Fruit fly (Drosophila melanogaster): ENCODE data around the gene CG12746.

- no peak for TF ChIP-seq CG10669 (GFP tag; optimal IDR thresholded peaks at IDR 0.05)
- TF ChIP-seq CG6276 (GFP tag; optimal IDR thresholded peaks at IDR 0.05): no peak
- no peak for TF ChIP-seq Eip75B (GFP tag; optimal IDR thresholded peaks at IDR 0.05)
- no peak for TF ChIP-seq esn (GFP tag; optimal IDR thresholded peaks at IDR 0.05)
- TF ChIP-seq CG32006 (GFP tag; optimal IDR thresholded peaks at IDR 0.05): no peak
These were observed 44.9 kb upstream of the CG12746 start for dm6 chr3R:5519789-5520188.

All from whole organism, prepupa.